Worm (Caenorhabditis elegans): ENCODE results near the gene scl-6.

ce11 chrIV:13029674-13030466 lies 38.7 kb upstream of the scl-6 start:
- TF ChIP-seq dpff-1 (tag; optimal IDR thresholded peaks at IDR 0.05) = no peak
- no peak for TF ChIP-seq nfya-2 (GFP tag; IDR thresholded peaks at IDR 0.05)
- peak; percentile 65 for TF ChIP-seq zfh-2 (GFP tag; conservative IDR thresholded peaks at IDR 0.05)
- no peak for TF ChIP-seq ceh-100 (GFP tag; IDR thresholded peaks at IDR 0.05)
- TF ChIP-seq madf-3 (GFP tag; IDR thresholded peaks at IDR 0.05) = no peak
- TF ChIP-seq lin-26 (GFP tag; IDR thresholded peaks at IDR 0.05) = no peak
- TF ChIP-seq snpc-4 (GFP tag; optimal IDR thresholded peaks at IDR 0.05) = no peak
- no peak for TF ChIP-seq snpc-4 (tag; optimal IDR thresholded peaks at IDR 0.05)

Measured in whole organism, young adult.